Worm (Caenorhabditis elegans) whole organism, young adult: ENCODE data around the gene dhs-19.

Source experiments
- F23B12.7 ChIP-seq: sonication (generic microtip); optimal IDR thresholded peaks from 2 replicates; lab custom pipeline; 2017; ENCODE audit warnings: missing genetic modification characterization, mild to moderate bottlenecking, missing compliant biosample characterization, antibody characterized with exemption, moderate library complexity; ENCODE audit not compliant: insufficient read depth
- Y79H2A.3 ChIP-seq: fragments of 200-800 bp; sonication (Bioruptor generic); conservative IDR thresholded peaks from 2 replicates; pipeline ENCODE4 v1.3.6; 2022; ENCODE audit warnings: missing genetic modification reagents, missing genetic modification characterization, missing compliant biosample characterization
- ceh-27 ChIP-seq: fragments of 200-800 bp; sonication (Bioruptor generic); optimal IDR thresholded peaks from 2 replicates; lab custom pipeline; 2018; ENCODE audit warnings: mild to moderate bottlenecking, missing genetic modification characterization, moderate library complexity, missing compliant biosample characterization
- egrh-3 ChIP-seq: fragments of 200-800 bp; sonication (Bioruptor generic); IDR thresholded peaks from 2 replicates; pipeline ENCODE4 v1.3.6; 2022; ENCODE audit warnings: missing genetic modification reagents, missing genetic modification characterization, missing compliant biosample characterization
- hsf-1 ChIP-seq: fragments of 200-800 bp; sonication (Bioruptor generic); IDR thresholded peaks from 2 replicates; pipeline ENCODE4 v1.3.6; 2022; ENCODE audit warnings: missing genetic modification reagents, missing genetic modification characterization, missing compliant biosample characterization
- let-526 ChIP-seq: fragments of 200-800 bp; sonication (Bioruptor generic); IDR thresholded peaks from 2 replicates; pipeline ENCODE4 v1.3.6; 2022; ENCODE audit warnings: missing genetic modification reagents, missing genetic modification characterization, missing compliant biosample characterization
- snpc-3.4 ChIP-seq: sonication (generic microtip); optimal IDR thresholded peaks from 2 replicates; lab custom pipeline; 2017; ENCODE audit warnings: missing genetic modification characterization, mild to moderate bottlenecking, missing compliant biosample characterization, antibody characterized with exemption, moderate library complexity, missing genotype, missing genetic modification reagents
- tbx-9 ChIP-seq: sonication (generic microtip); optimal IDR thresholded peaks from 2 replicates; lab custom pipeline; 2016; ENCODE audit warnings: borderline replicate concordance, missing genetic modification characterization, inconsistent platforms, missing compliant biosample characterization
- ztf-18 ChIP-seq: sonication (generic microtip); optimal IDR thresholded peaks from 2 replicates; lab custom pipeline; 2016; ENCODE audit warnings: missing genotype, mild to moderate bottlenecking, missing genetic modification characterization, missing compliant biosample characterization
- ztf-6 ChIP-seq: fragments of 200-800 bp; sonication (Bioruptor generic); IDR thresholded peaks from 2 replicates; pipeline ENCODE4 v1.3.6; 2022; ENCODE audit warnings: missing genetic modification reagents, missing genetic modification characterization, missing compliant biosample characterization

- TF ChIP-seq Y79H2A.3 (GFP tag; lab: Robert Waterston, UW), result no peak
- no peak for TF ChIP-seq let-526 (GFP tag; lab: Robert Waterston, UW)
- no peak for TF ChIP-seq egrh-3 (GFP tag; lab: Robert Waterston, UW)
- no peak for TF ChIP-seq F23B12.7 (tag; lab: Kevin White, UChicago)
- no peak for TF ChIP-seq snpc-3.4 (tag; lab: Kevin White, UChicago)
- no peak for TF ChIP-seq ztf-18 (tag; lab: Kevin White, UChicago)
- TF ChIP-seq ztf-6 (GFP tag; lab: Robert Waterston, UW), result no peak
- TF ChIP-seq tbx-9 (tag; lab: Kevin White, UChicago), result no peak
- TF ChIP-seq ceh-27, result no peak
- no peak for TF ChIP-seq hsf-1
Measured at ce11 chrV:11488288-11488687, 2.0 kb downstream of the dhs-19 start.
